Worm (Caenorhabditis elegans) whole organism, L2 larva: Measurements from ENCODE around the gene twk-46.

ENCODE experiments used
- C34F6.9 ChIP-seq: fragments of 150-350 bp; optimal IDR thresholded peaks from 2 replicates; lab custom pipeline; 2014; ENCODE audit warnings: missing biosample characterization, missing genetic modification characterization
- F13H6.1 ChIP-seq: sonication (generic microtip); optimal IDR thresholded peaks from 2 replicates; lab custom pipeline; 2016; ENCODE audit warnings: missing genetic modification characterization, missing compliant biosample characterization
- Y55F3AM.14 ChIP-seq: fragments of 200-800 bp; sonication (Bioruptor generic); optimal IDR thresholded peaks from 2 replicates; lab custom pipeline; 2018; ENCODE audit warnings: mild to moderate bottlenecking, missing genetic modification characterization, missing compliant biosample characterization
- ZK546.5 ChIP-seq: sonication (generic microtip); optimal IDR thresholded peaks from 2 replicates; lab custom pipeline; 2017; ENCODE audit warnings: missing biosample characterization, missing genetic modification characterization
- alr-1 ChIP-seq: fragments of 150-350 bp; optimal IDR thresholded peaks from 2 replicates; lab custom pipeline; 2014; ENCODE audit warnings: missing biosample characterization, missing genetic modification characterization
- ama-1 ChIP-seq: fragments of 150-350 bp; optimal IDR thresholded peaks from 2 replicates; lab custom pipeline; 2018; ENCODE audit warnings: inconsistent platforms
- blmp-1 ChIP-seq: sonication (generic microtip); optimal IDR thresholded peaks from 2 replicates; lab custom pipeline; 2017; ENCODE audit warnings: missing genetic modification characterization, mild to moderate bottlenecking, missing compliant biosample characterization, antibody characterized with exemption, moderate library complexity; ENCODE audit not compliant: insufficient read depth
- ceh-16 ChIP-seq: fragments of 150-350 bp; optimal IDR thresholded peaks from 2 replicates; lab custom pipeline; 2014; ENCODE audit warnings: missing biosample characterization, missing genetic modification characterization
- crh-2 ChIP-seq: sonication (generic microtip); optimal IDR thresholded peaks from 2 replicates; lab custom pipeline; 2017; ENCODE audit warnings: missing biosample characterization, missing genetic modification characterization
- dmd-4 ChIP-seq: sonication (generic microtip); optimal IDR thresholded peaks from 2 replicates; lab custom pipeline; 2017; ENCODE audit warnings: missing biosample characterization, missing genetic modification characterization
- elt-3 ChIP-seq: sonication (generic microtip); optimal IDR thresholded peaks from 2 replicates; lab custom pipeline; 2017; ENCODE audit warnings: missing biosample characterization, missing genetic modification characterization
- fos-1 ChIP-seq: fragments of 150-350 bp; optimal IDR thresholded peaks from 2 replicates; lab custom pipeline; 2014; ENCODE audit warnings: missing biosample characterization, missing genetic modification characterization
- gmeb-1 ChIP-seq: fragments of 150-350 bp; optimal IDR thresholded peaks from 2 replicates; lab custom pipeline; 2014; ENCODE audit warnings: missing biosample characterization, missing genetic modification characterization
- lin-11 ChIP-seq: fragments of 150-350 bp; sonication (generic microtip); optimal IDR thresholded peaks from 2 replicates; lab custom pipeline; 2014; ENCODE audit warnings: missing biosample characterization, missing genetic modification characterization, inconsistent platforms, mixed read lengths
- lin-13 ChIP-seq: fragments of 150-350 bp; optimal IDR thresholded peaks from 2 replicates; lab custom pipeline; 2014; ENCODE audit warnings: missing biosample characterization, missing genetic modification reagents, missing genetic modification characterization
- lin-39 ChIP-seq: fragments of 150-350 bp; optimal IDR thresholded peaks from 2 replicates; lab custom pipeline; 2014; ENCODE audit warnings: missing biosample characterization, missing genetic modification reagents, missing genetic modification characterization
- lsy-2 ChIP-seq, 2 experiments: fragments of 150-350 bp in 1 of 2; sonication (generic microtip) in 1 of 2; optimal IDR thresholded peaks; 2 replicates each; lab custom pipeline; 2014 to 2017; ENCODE audit warnings: missing biosample characterization in 2 of 2, missing genetic modification characterization in 2 of 2
- mab-5 ChIP-seq: fragments of 150-350 bp; optimal IDR thresholded peaks from 2 replicates; lab custom pipeline; 2014; ENCODE audit warnings: missing biosample characterization, missing genetic modification characterization
- nhr-10 ChIP-seq: sonication (generic microtip); optimal IDR thresholded peaks from 2 replicates; lab custom pipeline; 2017; ENCODE audit warnings: missing biosample characterization, missing genetic modification characterization
- nhr-11 ChIP-seq: fragments of 150-350 bp; optimal IDR thresholded peaks from 2 replicates; lab custom pipeline; 2014; ENCODE audit warnings: missing biosample characterization, missing genetic modification characterization
- nhr-12 ChIP-seq: fragments of 150-350 bp; optimal IDR thresholded peaks from 2 replicates; lab custom pipeline; 2014; ENCODE audit warnings: missing biosample characterization, missing genetic modification characterization
- nhr-129 ChIP-seq: fragments of 150-350 bp; optimal IDR thresholded peaks from 2 replicates; lab custom pipeline; 2014; ENCODE audit warnings: missing biosample characterization, missing genetic modification characterization
- nhr-21 ChIP-seq: fragments of 150-350 bp; optimal IDR thresholded peaks from 2 replicates; lab custom pipeline; 2014; ENCODE audit warnings: missing biosample characterization, missing genetic modification characterization
- nhr-23 ChIP-seq: fragments of 150-350 bp; optimal IDR thresholded peaks from 2 replicates; lab custom pipeline; 2014; ENCODE audit warnings: missing biosample characterization, missing genetic modification reagents, missing genetic modification characterization
- nhr-25 ChIP-seq: fragments of 150-350 bp; sonication (generic microtip); optimal IDR thresholded peaks from 3 replicates; lab custom pipeline; 2014; ENCODE audit warnings: missing biosample characterization, missing genetic modification characterization
- nhr-6 ChIP-seq: fragments of 150-350 bp; optimal IDR thresholded peaks from 2 replicates; lab custom pipeline; 2014; ENCODE audit warnings: missing biosample characterization, missing genetic modification characterization
- sem-4 ChIP-seq: fragments of 150-350 bp; optimal IDR thresholded peaks from 2 replicates; lab custom pipeline; 2014; ENCODE audit warnings: missing biosample characterization, missing genetic modification reagents, missing genetic modification characterization
- skn-1 ChIP-seq: sonication (generic microtip); optimal IDR thresholded peaks from 2 replicates; lab custom pipeline; 2017; ENCODE audit warnings: missing biosample characterization, missing genetic modification characterization
- sma-3 ChIP-seq: sonication (generic microtip); optimal IDR thresholded peaks from 2 replicates; lab custom pipeline; 2016; ENCODE audit warnings: missing genetic modification reagents, missing genetic modification characterization, missing compliant biosample characterization
- sma-9 ChIP-seq, 2 experiments: fragments of 150-350 bp in 1 of 2; sonication (generic microtip) in 1 of 2; optimal IDR thresholded peaks; 2 replicates each; lab custom pipeline; 2014 to 2016; ENCODE audit warnings: missing genetic modification characterization in 2 of 2, mild to moderate bottlenecking in 1 of 2, missing biosample characterization in 1 of 2, missing compliant biosample characterization in 1 of 2, missing genetic modification reagents in 1 of 2, moderate library complexity in 1 of 2
- snpc-4 ChIP-seq: fragments of 150-350 bp; optimal IDR thresholded peaks from 2 replicates; lab custom pipeline; 2014; ENCODE audit warnings: missing biosample characterization, missing genetic modification characterization
- unc-55 ChIP-seq: fragments of 150-350 bp; sonication (generic microtip); optimal IDR thresholded peaks from 3 replicates; lab custom pipeline; 2014; ENCODE audit warnings: missing biosample characterization, missing genetic modification reagents, missing genetic modification characterization
- zag-1 ChIP-seq: fragments of 150-350 bp; optimal IDR thresholded peaks from 2 replicates; lab custom pipeline; 2014; ENCODE audit warnings: missing biosample characterization, missing genetic modification characterization
- ztf-1 ChIP-seq: fragments of 200-800 bp; sonication (Bioruptor generic); conservative IDR thresholded peaks from 2 replicates; pipeline ENCODE4 v1.3.6; 2022; ENCODE audit warnings: missing genetic modification characterization, missing compliant biosample characterization
- ztf-11 ChIP-seq: sonication (generic microtip); optimal IDR thresholded peaks from 2 replicates; lab custom pipeline; 2017; ENCODE audit warnings: missing biosample characterization, missing genetic modification characterization

twk-46 gene

DNA sequence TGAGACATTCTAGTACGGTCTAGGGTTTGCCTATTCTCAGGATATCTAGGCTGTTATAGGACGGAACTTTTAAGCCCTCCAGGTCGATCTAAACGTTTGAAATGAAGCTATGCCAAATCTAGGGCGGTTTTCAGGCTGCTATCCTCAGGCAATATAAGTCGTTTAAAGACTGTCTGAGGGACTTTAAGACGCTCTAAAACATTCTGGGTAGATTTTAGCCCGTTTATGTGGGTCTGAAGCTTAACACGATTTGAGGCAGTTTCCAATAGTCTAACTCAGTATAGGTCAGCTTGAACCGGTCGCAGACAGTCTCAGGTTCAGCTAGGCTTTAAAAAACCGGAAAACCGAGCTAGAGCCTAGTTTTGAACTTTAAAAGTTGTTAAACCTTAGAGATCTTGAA lies 9.1 kb upstream of the twk-46 start:
- no peak for TF ChIP-seq alr-1 (tag; lab: Kevin White, UChicago)
- TF ChIP-seq nhr-10 (tag; lab: Kevin White, UChicago): no peak
- no peak for TF ChIP-seq skn-1

DNA sequence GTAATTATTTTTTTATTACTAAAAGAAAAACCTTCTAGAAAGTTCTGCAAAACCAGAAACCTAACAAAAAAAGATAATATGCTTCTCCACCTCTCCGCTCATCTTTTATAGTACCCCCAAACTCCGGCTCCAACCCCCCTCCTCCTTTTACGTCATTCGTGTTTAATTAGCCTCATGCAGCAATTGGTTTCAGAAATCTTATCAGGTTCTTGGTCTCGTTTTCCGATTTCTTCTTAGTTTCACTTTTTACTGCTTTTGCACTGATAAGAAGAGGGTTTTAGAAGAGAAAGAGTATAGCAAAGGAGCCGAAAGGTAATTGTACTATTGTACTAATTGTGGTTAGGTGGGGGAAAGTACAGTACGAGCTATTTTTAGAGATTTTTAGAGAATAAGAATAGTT lies 8.5 kb upstream of the twk-46 start:
- TF ChIP-seq unc-55 (GFP tag; lab: Kevin White, UChicago) (no peak), blmp-1 (tag; lab: Kevin White, UChicago) (peak; percentile 16), ZK546.5 (tag; lab: Kevin White, UChicago) (no peak), nhr-129 (no peak), nhr-6 (tag; lab: Kevin White, UChicago) (no peak), skn-1 (no peak), F13H6.1 (tag; lab: Kevin White, UChicago) (peak; percentile 16), lsy-2 (tag; optimal IDR thresholded peaks at IDR 0.05; lab: Kevin White, UChicago) (no peak), sma-9 (GFP tag; optimal IDR thresholded peaks at IDR 0.05; lab: Kevin White, UChicago) (peak; percentile 36), sma-9 (tag; optimal IDR thresholded peaks at IDR 0.05; lab: Kevin White, UChicago) (no peak), nhr-21 (tag; lab: Kevin White, UChicago) (no peak), nhr-10 (tag; lab: Kevin White, UChicago) (no peak), fos-1 (tag; lab: Kevin White, UChicago) (peak; percentile 39), snpc-4 (tag; lab: Kevin White, UChicago) (no peak), nhr-23 (tag; lab: Kevin White, UChicago) (no peak), lin-11 (tag; lab: Kevin White, UChicago) (no peak), elt-3 (tag; lab: Kevin White, UChicago) (no peak), Y55F3AM.14 (no peak), mab-5 (tag; lab: Kevin White, UChicago) (no peak), lin-13 (GFP tag; lab: Kevin White, UChicago) (no peak), crh-2 (peak; percentile 58), ztf-1 (no peak)

DNA sequence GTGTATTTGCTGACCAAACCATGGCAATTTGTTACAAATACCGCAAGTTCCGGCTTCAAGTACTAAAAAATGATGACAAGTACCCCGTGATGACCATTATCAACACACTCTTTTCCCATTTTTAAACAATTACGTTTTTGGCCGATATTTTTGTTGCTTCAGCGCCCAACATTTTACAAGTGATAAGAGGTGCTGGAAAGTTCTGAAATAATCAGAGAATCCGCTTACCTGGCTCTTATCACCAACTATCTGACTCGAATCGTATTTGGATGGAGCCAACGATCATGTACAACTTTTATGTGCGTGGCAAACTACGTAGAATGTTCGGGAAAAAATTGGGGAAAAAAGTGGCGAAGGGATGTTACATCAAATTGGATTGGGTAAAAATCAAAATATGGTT lies 6.7 kb upstream of the twk-46 start:
- TF ChIP-seq sma-3 (peak; percentile 29), zag-1 (no peak), fos-1 (tag; lab: Kevin White, UChicago) (peak; percentile 65), gmeb-1 (tag; lab: Kevin White, UChicago) (peak; percentile 39), C34F6.9 (tag; lab: Kevin White, UChicago) (no peak), crh-2 (peak; percentile 86), lin-39 (tag; lab: Kevin White, UChicago) (no peak), nhr-11 (tag; lab: Kevin White, UChicago) (no peak), skn-1 (peak; percentile 24), F13H6.1 (tag; lab: Kevin White, UChicago) (no peak), ztf-11 (tag; lab: Kevin White, UChicago) (no peak), ama-1 (lab: Kevin White, UChicago) (no peak), lin-11 (tag; lab: Kevin White, UChicago) (no peak), dmd-4 (no peak)
- TF ChIP-seq, all 48 proteins: peak for 5

ce11 chrV:19057602-19058001 lies 2.4 kb upstream of the twk-46 start:
- TF ChIP-seq mab-5 (tag; lab: Kevin White, UChicago) (peak; percentile 80), unc-55 (GFP tag; lab: Kevin White, UChicago) (peak; percentile 66), ceh-16 (tag; lab: Kevin White, UChicago) (no peak)

DNA sequence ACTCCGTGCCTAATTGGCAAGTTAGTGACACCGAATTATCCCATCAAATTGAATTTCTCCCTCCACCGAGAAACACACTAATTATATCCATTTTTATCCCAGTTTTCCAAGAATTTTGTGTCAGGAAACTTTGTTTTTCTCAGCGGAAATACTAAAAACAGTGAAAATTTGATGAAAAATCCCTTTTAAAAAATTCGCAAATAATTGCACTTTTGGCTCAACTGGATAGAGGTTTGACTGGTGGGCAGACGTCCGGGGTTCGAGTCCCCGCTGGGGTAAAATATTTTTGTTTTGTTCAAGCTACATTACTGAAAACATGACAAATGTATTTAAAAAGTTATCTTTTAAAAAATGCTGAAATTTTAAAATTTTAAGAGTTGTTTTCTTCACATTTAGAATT lies 1.9 kb upstream of the twk-46 start:
- TF ChIP-seq nhr-12 (tag; lab: Kevin White, UChicago): no peak
- TF ChIP-seq dmd-4: no peak
- no peak for TF ChIP-seq alr-1 (tag; lab: Kevin White, UChicago)
- TF ChIP-seq lin-39 (tag; lab: Kevin White, UChicago): no peak
- TF ChIP-seq nhr-25: no peak
- TF ChIP-seq sem-4 (tag; lab: Kevin White, UChicago): no peak
- no peak for TF ChIP-seq mab-5 (tag; lab: Kevin White, UChicago)
